Fruit fly (Drosophila melanogaster): ENCODE data around the gene Gug.

- TF ChIP-seq psq (optimal IDR thresholded peaks at IDR 0.05) (no peak), Sin3A (optimal IDR thresholded peaks at IDR 0.05) (no peak)
Measured at dm6 chr3L:8412725-8413124, 37.0 kb upstream of the Gug start, which contains the start of the genes Oseg1 and mtrm.

All from Kc167 (cell line).